Worm (Caenorhabditis elegans) whole organism, L1 larva: ENCODE measurements around the gene act-5.

Source experiments
- elt-3 ChIP-seq, 6 experiments: fragments of 150-350 bp in 1 of 6; sonication (generic microtip); optimal IDR thresholded peaks; 2 replicates each; lab custom pipeline; 2017 to 2018; ENCODE audit warnings: missing biosample characterization in 6 of 6, missing genetic modification characterization in 6 of 6, inconsistent platforms in 1 of 6
- fkh-10 ChIP-seq: sonication (generic microtip); optimal IDR thresholded peaks from 2 replicates; lab custom pipeline; 2017; ENCODE audit warnings: missing biosample characterization, missing genetic modification reagents, missing genetic modification characterization
- skn-1 ChIP-seq: fragments of 150-350 bp; optimal IDR thresholded peaks from 2 replicates; lab custom pipeline; 2014; ENCODE audit warnings: missing biosample characterization, missing genetic modification characterization
- unc-62 ChIP-seq: fragments of 150-350 bp; optimal IDR thresholded peaks from 2 replicates; lab custom pipeline; 2014; ENCODE audit warnings: missing biosample characterization, missing genetic modification reagents, missing genetic modification characterization
- unc-86 ChIP-seq: sonication (generic microtip); optimal IDR thresholded peaks from 2 replicates; lab custom pipeline; 2016; ENCODE audit warnings: missing genetic modification characterization, missing compliant biosample characterization
- zag-1 ChIP-seq: fragments of 150-350 bp; optimal IDR thresholded peaks from 2 replicates; lab custom pipeline; 2014; ENCODE audit warnings: missing biosample characterization, missing genetic modification characterization
- ztf-11 ChIP-seq, 2 experiments: sonication (generic microtip); optimal IDR thresholded peaks; 2 replicates each; lab custom pipeline; 2016 to 2017; ENCODE audit warnings: missing genetic modification characterization in 2 of 2, missing biosample characterization in 1 of 2, missing compliant biosample characterization in 1 of 2

DNA sequence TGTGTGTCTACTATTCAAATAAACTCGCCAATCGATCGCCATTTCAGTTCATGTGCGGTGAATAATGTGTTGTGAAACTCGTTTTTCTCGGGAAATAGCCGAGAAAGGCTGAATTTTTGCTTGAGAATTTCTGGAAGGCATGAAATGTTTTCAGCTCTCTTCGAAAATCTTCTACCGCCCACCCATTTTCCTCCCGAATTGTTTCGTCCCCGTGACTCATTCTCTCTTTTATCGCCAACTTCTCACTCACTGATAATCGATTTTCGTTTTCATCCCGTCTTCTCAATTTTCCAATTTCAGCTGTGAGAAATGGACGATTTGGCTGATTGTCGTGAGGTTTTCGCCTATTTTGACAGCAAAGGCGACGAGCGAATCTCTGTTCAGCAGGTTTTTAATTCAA, 17.1 kb upstream of the act-5 start, which contains the start of gene mlc-5:
- TF ChIP-seq skn-1 (tag; lab: Kevin White, UChicago) (no peak), unc-62 (GFP tag; lab: Kevin White, UChicago) (no peak), ztf-11 (tag; optimal IDR thresholded peaks at IDR 0.05; lab: Kevin White, UChicago) (no peak), elt-3 (tag; optimal IDR thresholded peaks at IDR 0.05; lab: Kevin White, UChicago) (no peak), unc-86 (no peak), fkh-10 (GFP tag; lab: Kevin White, UChicago) (no peak), zag-1 (tag; lab: Kevin White, UChicago) (no peak)
